Worm (Caenorhabditis elegans) whole organism, late embryonic: Measurements from ENCODE around the gene hot-8.

Experiments
- pha-4 ChIP-seq: fragments of 150-350 bp; optimal IDR thresholded peaks from 2 replicates; lab custom pipeline; 2018; ENCODE audit warnings: missing biosample characterization, missing genetic modification reagents, missing genetic modification characterization
- tbx-7 ChIP-seq: sonication (generic microtip); optimal IDR thresholded peaks from 2 replicates; lab custom pipeline; 2016; ENCODE audit warnings: missing genotype, missing genetic modification characterization, missing compliant biosample characterization

DNA sequence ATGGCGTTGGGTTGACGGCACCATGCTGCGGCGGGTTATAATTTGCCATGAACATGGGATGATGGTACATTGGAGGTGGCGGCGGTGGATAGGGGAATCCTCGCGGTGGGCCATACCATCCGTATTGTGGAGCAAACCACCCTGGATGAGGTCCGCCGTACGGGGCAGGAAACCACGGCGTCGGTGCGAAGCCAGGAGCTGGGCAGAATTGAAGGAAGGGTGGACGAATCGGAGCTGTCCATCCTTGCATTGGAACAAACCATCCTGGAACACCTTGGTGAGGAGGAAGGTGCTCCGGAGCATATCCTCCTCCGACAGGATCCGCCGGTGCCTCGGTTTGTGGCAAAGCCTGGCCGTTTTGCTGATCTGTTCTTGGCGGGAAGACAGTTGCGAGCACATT is 22.6 kb downstream of the hot-8 start:
- TF ChIP-seq tbx-7 (tag; lab: Kevin White, UChicago), result no peak
- no peak for TF ChIP-seq pha-4 (tag; lab: Kevin White, UChicago)
